Worm (Caenorhabditis elegans) whole organism, L4/young adult: ENCODE data around the gene F31A3.3.

ENCODE experiments used
- W03F9.2 ChIP-seq: fragments of 150-350 bp; optimal IDR thresholded peaks from 2 replicates; lab custom pipeline; 2014; ENCODE audit warnings: missing biosample characterization, missing genetic modification characterization
- dao-5 ChIP-seq: sonication (generic microtip); optimal IDR thresholded peaks from 2 replicates; lab custom pipeline; 2016; ENCODE audit warnings: missing genotype, missing genetic modification characterization, moderate library complexity, missing compliant biosample characterization
- him-1 ChIP-seq: sonication (generic microtip); optimal IDR thresholded peaks from 2 replicates; lab custom pipeline; 2016; ENCODE audit warnings: missing genotype, missing genetic modification reagents, missing genetic modification characterization, missing compliant biosample characterization

DNA sequence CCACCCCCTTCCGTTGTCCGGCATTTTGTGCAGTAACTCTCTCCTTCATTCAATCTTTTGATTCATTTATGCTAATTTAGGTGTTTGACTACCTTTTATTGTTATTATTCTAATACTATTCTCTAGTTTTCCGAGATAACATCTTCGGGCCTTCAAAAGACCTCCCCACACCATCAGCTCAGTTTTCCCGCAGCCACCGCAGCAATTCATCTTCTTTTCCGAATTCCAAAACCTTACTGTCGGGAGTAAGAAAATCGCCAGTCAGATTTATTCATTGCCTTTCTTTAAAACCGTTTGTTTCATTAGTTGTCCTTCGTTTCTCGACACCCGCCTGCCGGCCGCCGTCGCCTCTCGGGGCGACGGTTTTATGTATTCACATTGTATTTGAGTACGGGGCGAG, 25.7 kb downstream of the F31A3.3 start:
- TF ChIP-seq dao-5 (tag; lab: Kevin White, UChicago) (no peak), him-1 (tag; lab: Kevin White, UChicago) (no peak), W03F9.2 (tag; lab: Kevin White, UChicago) (no peak)
